Fruit fly (Drosophila melanogaster) whole organism, embryonic: ENCODE measurements around the gene CG46042.

Experiments used
- Awh ChIP-seq: fragments of 200-800 bp; sonication (Bioruptor generic); IDR thresholded peaks from 2 replicates; pipeline ENCODE4, ENCODE4 v1.3.6; 2022; ENCODE audit warnings: missing biosample characterization, missing genetic modification characterization
- BEAF-32 ChIP-seq: fragments of 200-800 bp; sonication (Bioruptor generic); optimal IDR thresholded peaks from 3 replicates; lab custom pipeline; 2017; ENCODE audit warnings: missing biosample characterization, missing genetic modification characterization, mild to moderate bottlenecking, moderate library complexity, missing genetic modification reagents
- BtbVII ChIP-seq: fragments of 200-800 bp; sonication (Bioruptor generic); optimal IDR thresholded peaks from 3 replicates; lab custom pipeline; 2017; ENCODE audit warnings: missing biosample characterization, mild to moderate bottlenecking, missing genetic modification characterization
- Bteb2 ChIP-seq: fragments of 200-800 bp; sonication (Bioruptor generic); optimal IDR thresholded peaks from 2 replicates; lab custom pipeline; 2016; ENCODE audit warnings: missing biosample characterization, missing genetic modification characterization
- CG11093 ChIP-seq: fragments of 200-800 bp; sonication (Bioruptor generic); IDR thresholded peaks from 3 replicates; pipeline ENCODE4 v1.3.6; 2022; ENCODE audit warnings: missing biosample characterization, missing genetic modification characterization
- CG13123 ChIP-seq: fragments of 200-800 bp; sonication (Bioruptor generic); optimal IDR thresholded peaks from 2 replicates; lab custom pipeline; 2016; ENCODE audit warnings: missing biosample characterization, missing genetic modification characterization
- CG14667 ChIP-seq: fragments of 200-800 bp; sonication (Bioruptor generic); IDR thresholded peaks from 2 replicates; pipeline ENCODE4 v1.3.6; 2022; ENCODE audit warnings: missing biosample characterization, missing genetic modification characterization
- CG17568 ChIP-seq: fragments of 200-800 bp; sonication (Bioruptor generic); optimal IDR thresholded peaks from 2 replicates; lab custom pipeline; 2018; ENCODE audit warnings: missing biosample characterization, mild to moderate bottlenecking, missing genetic modification characterization, moderate library complexity
- CG17802 ChIP-seq: fragments of 200-800 bp; sonication (Bioruptor generic); optimal IDR thresholded peaks from 2 replicates; lab custom pipeline; 2018; ENCODE audit warnings: missing biosample characterization, mild to moderate bottlenecking, missing genetic modification characterization, moderate library complexity
- CG31388 ChIP-seq: fragments of 200-800 bp; sonication (Bioruptor generic); optimal IDR thresholded peaks from 2 replicates; lab custom pipeline; 2016; ENCODE audit warnings: missing biosample characterization, missing genetic modification characterization
- CG3163 ChIP-seq: fragments of 200-800 bp; sonication (Bioruptor generic); optimal IDR thresholded peaks from 3 replicates; lab custom pipeline; 2016; ENCODE audit warnings: missing biosample characterization, missing genetic modification characterization
- CG32767 ChIP-seq: fragments of 200-800 bp; sonication (Bioruptor generic); IDR thresholded peaks from 2 replicates; pipeline ENCODE4 v1.3.6; 2022; ENCODE audit warnings: missing biosample characterization, missing genetic modification characterization
- CG34224 ChIP-seq: fragments of 200-800 bp; sonication (Bioruptor generic); IDR thresholded peaks from 3 replicates; pipeline ENCODE4 v1.3.6; 2022; ENCODE audit warnings: missing biosample characterization, missing genetic modification characterization; ENCODE audit not compliant: partially characterized antibody
- CG4820 ChIP-seq: fragments of 200-800 bp; sonication (Bioruptor generic); optimal IDR thresholded peaks from 3 replicates; lab custom pipeline; 2016; ENCODE audit warnings: missing biosample characterization, missing genetic modification characterization
- CG7271 ChIP-seq: fragments of 200-800 bp; sonication (Bioruptor generic); optimal IDR thresholded peaks from 2 replicates; lab custom pipeline; 2018; ENCODE audit warnings: missing biosample characterization, mild to moderate bottlenecking, missing genetic modification characterization, moderate library complexity
- CG8290 ChIP-seq, 3 experiments: fragments of 200-800 bp; sonication (Bioruptor generic); optimal IDR thresholded peaks; 2 replicates each; lab custom pipeline; 2016 to 2019; ENCODE audit warnings: missing biosample characterization in 3 of 3, missing genetic modification characterization in 3 of 3, mild to moderate bottlenecking in 2 of 3, moderate library complexity in 1 of 3
- CG8765 ChIP-seq: fragments of 200-800 bp; sonication (Bioruptor generic); IDR thresholded peaks from 2 replicates; pipeline ENCODE4 v1.3.6; 2022; ENCODE audit warnings: missing biosample characterization, missing genetic modification characterization
- CG9215 ChIP-seq: fragments of 200-800 bp; sonication (Bioruptor generic); IDR thresholded peaks from 2 replicates; pipeline ENCODE4 v1.3.6; 2022; ENCODE audit warnings: missing biosample characterization, missing genetic modification characterization
- D19B ChIP-seq: fragments of 200-800 bp; sonication (Bioruptor generic); optimal IDR thresholded peaks from 2 replicates; lab custom pipeline; 2017; ENCODE audit warnings: missing biosample characterization, mild to moderate bottlenecking, missing genetic modification characterization
- Dip3 ChIP-seq: fragments of 200-800 bp; sonication (Bioruptor generic); optimal IDR thresholded peaks from 3 replicates; lab custom pipeline; 2016; ENCODE audit warnings: missing biosample characterization, missing genetic modification characterization
- Gsc ChIP-seq: fragments of 200-800 bp; sonication (Bioruptor generic); IDR thresholded peaks from 2 replicates; pipeline ENCODE4 v1.3.6; 2022; ENCODE audit warnings: missing biosample characterization, missing genetic modification characterization
- HmgZ ChIP-seq: fragments of 200-800 bp; sonication (Bioruptor generic); optimal IDR thresholded peaks from 2 replicates; lab custom pipeline; 2018; ENCODE audit warnings: missing biosample characterization, mild to moderate bottlenecking, missing genetic modification characterization
- Hmr ChIP-seq: fragments of 200-800 bp; sonication (Bioruptor generic); optimal IDR thresholded peaks from 3 replicates; lab custom pipeline; 2017; ENCODE audit warnings: mild to moderate bottlenecking, missing biosample characterization, missing genetic modification reagents, missing genetic modification characterization
- Hr78 ChIP-seq, 2 experiments: fragments of 200-800 bp in 1 of 2; fragments of >200 bp in 1 of 2; sonication (Bioruptor generic) in 1 of 2; optimal IDR thresholded peaks; 2 replicates each; lab custom pipeline; 2017 to 2019; ENCODE audit warnings: missing biosample characterization in 2 of 2, missing genetic modification characterization in 2 of 2, mild to moderate bottlenecking in 1 of 2, moderate library complexity in 1 of 2
- MTF-1 ChIP-seq: fragments of 200-800 bp; sonication (Bioruptor generic); optimal IDR thresholded peaks from 2 replicates; lab custom pipeline; 2018; ENCODE audit warnings: missing biosample characterization, mild to moderate bottlenecking, missing genetic modification characterization, borderline replicate concordance
- Scr ChIP-seq: fragments of 200-800 bp; sonication (Bioruptor generic); IDR thresholded peaks from 2 replicates; pipeline ENCODE4 v1.3.6; 2022; ENCODE audit warnings: missing biosample characterization, missing genetic modification characterization; ENCODE audit not compliant: partially characterized antibody
- Side ChIP-seq: fragments of 200-800 bp; sonication (Bioruptor generic); optimal IDR thresholded peaks from 2 replicates; lab custom pipeline; 2016; ENCODE audit warnings: missing biosample characterization, missing genetic modification characterization
- YL-1 ChIP-seq: fragments of 200-800 bp; sonication (Bioruptor generic); optimal IDR thresholded peaks from 3 replicates; lab custom pipeline; 2017; ENCODE audit warnings: missing biosample characterization, mild to moderate bottlenecking, missing genetic modification characterization
- al ChIP-seq: fragments of 200-800 bp; sonication (Bioruptor generic); IDR thresholded peaks from 2 replicates; pipeline ENCODE4 v1.3.6; 2022; ENCODE audit warnings: missing biosample characterization, missing genetic modification characterization
- bsh ChIP-seq, 2 experiments: fragments of 200-800 bp; sonication (Bioruptor generic); optimal IDR thresholded peaks; 2 replicates each; lab custom pipeline; 2017 to 2018; ENCODE audit warnings: mild to moderate bottlenecking in 2 of 2, missing biosample characterization in 2 of 2, missing genetic modification characterization in 2 of 2, moderate library complexity in 1 of 2
- caup ChIP-seq: fragments of 200-800 bp; sonication (Bioruptor generic); optimal IDR thresholded peaks from 3 replicates; lab custom pipeline; 2017; ENCODE audit warnings: missing biosample characterization, mild to moderate bottlenecking, missing genetic modification characterization, moderate library complexity; ENCODE audit not compliant: severe bottlenecking
- chinmo ChIP-seq: fragments of 200-800 bp; sonication (Bioruptor generic); IDR thresholded peaks from 4 replicates; pipeline ENCODE4 v1.3.6; 2022; ENCODE audit warnings: missing biosample characterization, missing genetic modification characterization; ENCODE audit not compliant: partially characterized antibody
- crol ChIP-seq: fragments of 200-800 bp; sonication (Bioruptor generic); IDR thresholded peaks from 2 replicates; pipeline ENCODE4 v1.3.6; 2022; ENCODE audit warnings: missing biosample characterization, missing genetic modification characterization
- fd3F ChIP-seq: fragments of 200-800 bp; sonication (Bioruptor generic); optimal IDR thresholded peaks from 2 replicates; lab custom pipeline; 2018; ENCODE audit warnings: missing biosample characterization, mild to moderate bottlenecking, missing genetic modification characterization, moderate library complexity
- fru ChIP-seq: fragments of >200 bp; optimal IDR thresholded peaks from 2 replicates; lab custom pipeline; 2017
- phol ChIP-seq: fragments of 200-800 bp; sonication (Bioruptor generic); optimal IDR thresholded peaks from 3 replicates; lab custom pipeline; 2018; ENCODE audit warnings: missing biosample characterization, mild to moderate bottlenecking, missing genetic modification characterization, moderate library complexity
- pros ChIP-seq: fragments of 200-800 bp; sonication (Bioruptor generic); optimal IDR thresholded peaks from 3 replicates; lab custom pipeline; 2019; ENCODE audit warnings: missing biosample characterization, mild to moderate bottlenecking, missing genetic modification characterization, moderate library complexity
- pum ChIP-seq: fragments of 200-800 bp; sonication (Bioruptor generic); optimal IDR thresholded peaks from 2 replicates; lab custom pipeline; 2016; ENCODE audit warnings: missing biosample characterization, missing genetic modification characterization
- ro ChIP-seq: fragments of 200-800 bp; sonication (Bioruptor generic); IDR thresholded peaks from 2 replicates; pipeline ENCODE4 v1.3.6; 2022; ENCODE audit warnings: missing biosample characterization, missing genetic modification characterization
- sima ChIP-seq: fragments of 200-800 bp; sonication (Bioruptor generic); optimal IDR thresholded peaks from 2 replicates; lab custom pipeline; 2016; ENCODE audit warnings: missing biosample characterization, missing genetic modification characterization
- sisA ChIP-seq: fragments of 200-800 bp; sonication (Bioruptor generic); IDR thresholded peaks from 2 replicates; pipeline ENCODE4 v1.3.6; 2022; ENCODE audit warnings: missing biosample characterization, missing genetic modification characterization
- slou ChIP-seq: fragments of 200-800 bp; sonication (Bioruptor generic); optimal IDR thresholded peaks from 3 replicates; lab custom pipeline; 2016; ENCODE audit warnings: missing biosample characterization, missing genetic modification characterization
- so ChIP-seq: fragments of 200-800 bp; sonication (Bioruptor generic); IDR thresholded peaks from 3 replicates; pipeline ENCODE4 v1.3.6; 2022; ENCODE audit warnings: missing biosample characterization, missing genetic modification characterization
- vnd ChIP-seq: fragments of 200-800 bp; sonication (Bioruptor generic); IDR thresholded peaks from 3 replicates; pipeline ENCODE4 v1.3.6; 2022; ENCODE audit warnings: missing biosample characterization, missing genetic modification characterization; ENCODE audit not compliant: partially characterized antibody
- vvl ChIP-seq: fragments of 200-800 bp; sonication (Bioruptor generic); IDR thresholded peaks from 2 replicates; pipeline ENCODE4 v1.3.6; 2022; ENCODE audit warnings: missing biosample characterization, missing genetic modification characterization
- wor ChIP-seq: fragments of 200-800 bp; sonication (Bioruptor generic); IDR thresholded peaks from 2 replicates; pipeline ENCODE4 v1.3.6; 2022; ENCODE audit warnings: missing biosample characterization, missing genetic modification characterization
- zen ChIP-seq: fragments of 200-800 bp; sonication (Bioruptor generic); optimal IDR thresholded peaks from 3 replicates; lab custom pipeline; 2018; ENCODE audit warnings: missing biosample characterization, mild to moderate bottlenecking, missing genetic modification characterization, moderate library complexity
- zf30C ChIP-seq: fragments of 200-800 bp; sonication (Bioruptor generic); optimal IDR thresholded peaks from 3 replicates; lab custom pipeline; 2018; ENCODE audit warnings: missing biosample characterization, mild to moderate bottlenecking, missing genetic modification characterization

Gene CG46042

dm6 chr3R:19902926-19903739 lies 39.1 kb downstream of the CG46042 start, which contains the start of gene ClpX (continued):
- TF ChIP-seq BEAF-32 (GFP tag; lab: Kevin White, UChicago) (peak; percentile 71), CG8765 (no peak), fd3F (GFP tag; lab: Kevin White, UChicago) (no peak), slou (GFP tag; lab: Kevin White, UChicago) (no peak), zen (tag; lab: Kevin White, UChicago) (no peak), phol (no peak), CG9215 (GFP tag; lab: Robert Waterston, UW) (no peak), al (GFP tag; lab: Robert Waterston, UW) (no peak), D19B (GFP tag; lab: Kevin White, UChicago) (no peak), CG17568 (GFP tag; lab: Kevin White, UChicago) (no peak), wor (no peak), CG4820 (GFP tag; lab: Kevin White, UChicago) (no peak), bsh (GFP tag; optimal IDR thresholded peaks at IDR 0.05; lab: Kevin White, UChicago) (no peak), CG7271 (tag; lab: Kevin White, UChicago) (no peak), crol (peak; percentile 70), CG8290 (GFP tag; optimal IDR thresholded peaks at IDR 0.05; lab: Kevin White, UChicago) (no peak), CG8290 (tag; optimal IDR thresholded peaks at IDR 0.05; lab: Kevin White, UChicago) (peak in 1 of 2 experiments; percentile 50), Scr (peak; percentile 69), caup (GFP tag; lab: Kevin White, UChicago) (no peak), HmgZ (tag; lab: Kevin White, UChicago) (peak; percentile 77), fru (lab: Kevin White, UChicago) (no peak), CG31388 (GFP tag; lab: Kevin White, UChicago) (no peak), chinmo (GFP tag; lab: Robert Waterston, UW) (0 out of 4 replicates have a peak, but pooled peaks have one; percentile 41), Dip3 (GFP tag; lab: Kevin White, UChicago) (no peak), zf30C (GFP tag; lab: Kevin White, UChicago) (no peak), Awh (no peak), Gsc (GFP tag; lab: Robert Waterston, UW) (no peak), pum (no peak), BtbVII (GFP tag; lab: Kevin White, UChicago) (no peak), so (no peak), CG13123 (GFP tag; lab: Kevin White, UChicago) (no peak), CG17802 (tag; lab: Kevin White, UChicago) (no peak), Hr78 (GFP tag; optimal IDR thresholded peaks at IDR 0.05; lab: Kevin White, UChicago) (no peak), vnd (GFP tag; lab: Robert Waterston, UW) (peak; percentile 66), CG11093 (GFP tag; lab: Robert Waterston, UW) (no peak), sima (GFP tag; lab: Kevin White, UChicago) (no peak), pros (GFP tag; lab: Kevin White, UChicago) (no peak), Side (GFP tag; lab: Kevin White, UChicago) (no peak), sisA (GFP tag; lab: Robert Waterston, UW) (no peak), CG34224 (GFP tag; lab: Robert Waterston, UW) (peak; percentile 80; the same call in 2 of the 3 replicates), Bteb2 (GFP tag; lab: Kevin White, UChicago) (no peak), CG32767 (GFP tag; lab: Robert Waterston, UW) (no peak), vvl (GFP tag; lab: Robert Waterston, UW) (0 out of 2 replicates have a peak, but pooled peaks have one; percentile 26), ro (GFP tag; lab: Robert Waterston, UW) (no peak), YL-1 (GFP tag; lab: Kevin White, UChicago) (peak; percentile 65), CG14667 (GFP tag; lab: Robert Waterston, UW) (no peak), Hmr (GFP tag; lab: Kevin White, UChicago) (no peak), MTF-1 (peak; percentile 54), CG3163 (GFP tag; lab: Kevin White, UChicago) (no peak)
